Fruit fly (Drosophila melanogaster): ENCODE measurements around the gene Sr-CIV.

DNA sequence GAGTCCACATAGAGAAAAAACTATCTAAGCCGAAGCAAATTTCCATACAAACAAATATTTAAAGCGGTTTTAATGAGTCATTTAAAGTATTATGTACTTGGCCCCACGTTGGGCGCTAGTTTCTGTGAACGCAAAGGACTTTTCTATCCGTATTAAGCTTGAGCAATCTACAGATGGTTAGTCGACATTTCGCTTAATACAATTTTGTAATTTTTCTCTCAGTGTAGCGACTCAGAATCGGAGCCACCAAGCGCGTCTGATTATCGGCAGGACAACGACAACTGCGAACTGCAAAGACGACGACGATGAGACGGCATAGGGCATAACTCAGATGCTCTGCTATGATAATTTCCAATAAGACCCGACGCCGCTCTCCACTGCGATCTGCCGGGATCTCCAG is 38.6 kb upstream of the Sr-CIV start:
- no peak for TF ChIP-seq Ada2b (GFP tag; IDR thresholded peaks at IDR 0.05)
- no peak for TF ChIP-seq mam (GFP tag; optimal IDR thresholded peaks at IDR 0.05)
- no peak for TF ChIP-seq CG42726 (GFP tag; IDR thresholded peaks at IDR 0.05; ENCODE audit: partially characterized antibody)
- TF ChIP-seq sim (GFP tag; IDR thresholded peaks at IDR 0.05), result no peak
- TF ChIP-seq en (GFP tag; optimal IDR thresholded peaks at IDR 0.05), result no peak
- TF ChIP-seq CG4854 (GFP tag; optimal IDR thresholded peaks at IDR 0.05), result no peak
- TF ChIP-seq h (optimal IDR thresholded peaks at IDR 0.05), result no peak

Data from whole organism, embryonic.